Worm (Caenorhabditis elegans): ENCODE results near the gene ltd-1.

- TF ChIP-seq lin-32 (GFP tag; optimal IDR thresholded peaks at IDR 0.05) (no peak), nhr-76 (tag; optimal IDR thresholded peaks at IDR 0.05) (no peak), M03D4.4 (tag; optimal IDR thresholded peaks at IDR 0.05) (no peak), snpc-4 (tag; optimal IDR thresholded peaks at IDR 0.05) (no peak), ztf-11 (tag; optimal IDR thresholded peaks at IDR 0.05) (no peak), lsy-2 (tag; optimal IDR thresholded peaks at IDR 0.05) (no peak), sem-2 (GFP tag; optimal IDR thresholded peaks at IDR 0.05) (no peak), pha-4 (tag; optimal IDR thresholded peaks at IDR 0.05) (no peak)
Measured at ce11 chrII:8135953-8136352, 43.4 kb upstream of the ltd-1 start.
